Worm (Caenorhabditis elegans) whole organism, young adult: ENCODE measurements around the gene exc-9.

Experiments
- C17E4.6 ChIP-seq: fragments of 200-800 bp; sonication (Bioruptor generic); IDR thresholded peaks from 2 replicates; pipeline ENCODE4 v1.3.6; 2022; ENCODE audit warnings: missing genetic modification reagents, missing genetic modification characterization, missing compliant biosample characterization
- D2030.7 ChIP-seq: fragments of 200-800 bp; sonication (Bioruptor generic); IDR thresholded peaks from 2 replicates; pipeline ENCODE4 v1.3.6; 2022; ENCODE audit warnings: missing genetic modification reagents, missing genetic modification characterization, missing compliant biosample characterization
- F23B12.7 ChIP-seq: sonication (generic microtip); optimal IDR thresholded peaks from 2 replicates; lab custom pipeline; 2017; ENCODE audit warnings: missing genetic modification characterization, mild to moderate bottlenecking, missing compliant biosample characterization, antibody characterized with exemption, moderate library complexity; ENCODE audit not compliant: insufficient read depth
- T07F8.4 ChIP-seq: sonication (generic microtip); optimal IDR thresholded peaks from 2 replicates; lab custom pipeline; 2016; ENCODE audit warnings: mild to moderate bottlenecking, missing genetic modification characterization, moderate library complexity, missing compliant biosample characterization
- Y56A3A.18 ChIP-seq: fragments of 200-800 bp; sonication (Bioruptor generic); IDR thresholded peaks from 2 replicates; pipeline ENCODE4 v1.3.6; 2022; ENCODE audit warnings: missing genetic modification reagents, missing genetic modification characterization, missing compliant biosample characterization
- Y95B8A.8 ChIP-seq: fragments of 200-800 bp; sonication (Bioruptor generic); IDR thresholded peaks from 2 replicates; pipeline ENCODE4 v1.3.6; 2022; ENCODE audit warnings: missing genetic modification reagents, missing genetic modification characterization, missing compliant biosample characterization
- aptf-2 ChIP-seq: fragments of 200-800 bp; sonication (Bioruptor generic); conservative IDR thresholded peaks from 2 replicates; pipeline ENCODE4 v1.3.6; 2022; ENCODE audit warnings: missing genetic modification reagents, missing genetic modification characterization, missing compliant biosample characterization
- bed-2 ChIP-seq: fragments of 200-800 bp; sonication (Bioruptor generic); IDR thresholded peaks from 2 replicates; pipeline ENCODE4 v1.3.6; 2022; ENCODE audit warnings: missing genetic modification reagents, missing genetic modification characterization, missing compliant biosample characterization
- ceh-40 ChIP-seq: fragments of 200-800 bp; sonication (Bioruptor generic); IDR thresholded peaks from 2 replicates; pipeline ENCODE4 v1.3.6; 2022; ENCODE audit warnings: missing genetic modification characterization, missing compliant biosample characterization
- ceh-58 ChIP-seq: fragments of 200-800 bp; sonication (Bioruptor generic); IDR thresholded peaks from 2 replicates; pipeline ENCODE4 v1.3.6; 2022; ENCODE audit warnings: missing genetic modification characterization, missing compliant biosample characterization
- ceh-79 ChIP-seq: sonication (generic microtip); optimal IDR thresholded peaks from 2 replicates; lab custom pipeline; 2017; ENCODE audit warnings: mild to moderate bottlenecking, missing genetic modification characterization, missing compliant biosample characterization
- ceh-91 ChIP-seq: fragments of 200-800 bp; sonication (Bioruptor generic); IDR thresholded peaks from 2 replicates; pipeline ENCODE4 v1.3.6; 2022; ENCODE audit warnings: missing genetic modification reagents, missing genetic modification characterization, missing compliant biosample characterization
- dpff-1 ChIP-seq: sonication (generic microtip); optimal IDR thresholded peaks from 2 replicates; lab custom pipeline; 2017; ENCODE audit warnings: mild to moderate bottlenecking, missing genetic modification characterization, missing compliant biosample characterization
- egl-18 ChIP-seq: fragments of 200-800 bp; sonication (Bioruptor generic); IDR thresholded peaks from 2 replicates; pipeline ENCODE4 v1.3.6; 2022; ENCODE audit warnings: missing genetic modification reagents, missing genetic modification characterization, missing compliant biosample characterization
- fkh-3 ChIP-seq: sonication (generic microtip); optimal IDR thresholded peaks from 2 replicates; lab custom pipeline; 2016; ENCODE audit warnings: mild to moderate bottlenecking, missing genetic modification characterization, missing compliant biosample characterization
- hlh-26 ChIP-seq: fragments of 200-800 bp; sonication (Bioruptor generic); conservative IDR thresholded peaks from 2 replicates; pipeline ENCODE4 v1.3.6; 2022; ENCODE audit warnings: missing genetic modification reagents, missing genetic modification characterization, missing compliant biosample characterization
- hmg-1.2 ChIP-seq: fragments of 200-800 bp; sonication (Bioruptor generic); IDR thresholded peaks from 2 replicates; pipeline ENCODE4 v1.3.6; 2022; ENCODE audit warnings: missing genetic modification reagents, missing genetic modification characterization, missing compliant biosample characterization
- hsf-1 ChIP-seq: fragments of 200-800 bp; sonication (Bioruptor generic); IDR thresholded peaks from 2 replicates; pipeline ENCODE4 v1.3.6; 2022; ENCODE audit warnings: missing genetic modification reagents, missing genetic modification characterization, missing compliant biosample characterization
- let-607 ChIP-seq, 2 experiments: fragments of 200-800 bp in 1 of 2; sonication (Bioruptor generic) in 1 of 2; sonication (generic microtip) in 1 of 2; optimal IDR thresholded peaks; 2 replicates each; lab custom pipeline; 2016 to 2018; ENCODE audit warnings: mild to moderate bottlenecking in 2 of 2, missing compliant biosample characterization in 2 of 2, missing genetic modification characterization in 2 of 2, moderate library complexity in 2 of 2, missing genotype in 1 of 2
- lin-26 ChIP-seq: fragments of 200-800 bp; sonication (Bioruptor generic); IDR thresholded peaks from 2 replicates; pipeline ENCODE4 v1.3.6; 2022; ENCODE audit warnings: missing genetic modification reagents, missing genetic modification characterization, missing compliant biosample characterization
- lin-54 ChIP-seq: fragments of 200-800 bp; sonication (Bioruptor generic); optimal IDR thresholded peaks from 2 replicates; lab custom pipeline; 2018; ENCODE audit warnings: mild to moderate bottlenecking, missing genetic modification characterization, missing compliant biosample characterization
- lir-1 ChIP-seq: fragments of 200-800 bp; sonication (Bioruptor generic); conservative IDR thresholded peaks from 2 replicates; pipeline ENCODE4 v1.3.6; 2022; ENCODE audit warnings: missing genetic modification reagents, missing genetic modification characterization, missing compliant biosample characterization
- madf-10 ChIP-seq: sonication (generic microtip); optimal IDR thresholded peaks from 2 replicates; lab custom pipeline; 2016; ENCODE audit warnings: mild to moderate bottlenecking, missing genetic modification characterization, missing compliant biosample characterization
- madf-8 ChIP-seq: fragments of 200-800 bp; sonication (Bioruptor generic); conservative IDR thresholded peaks from 2 replicates; pipeline ENCODE4 v1.3.6; 2022; ENCODE audit warnings: missing genetic modification reagents, missing genetic modification characterization, missing compliant biosample characterization
- nhr-120 ChIP-seq: fragments of 200-800 bp; sonication (Bioruptor generic); IDR thresholded peaks from 2 replicates; pipeline ENCODE4 v1.3.6; 2022; ENCODE audit warnings: missing genetic modification characterization, missing compliant biosample characterization
- nhr-179 ChIP-seq: sonication (generic microtip); optimal IDR thresholded peaks from 2 replicates; lab custom pipeline; 2016; ENCODE audit warnings: mild to moderate bottlenecking, missing genetic modification characterization, missing compliant biosample characterization
- pbrm-1 ChIP-seq: fragments of 200-800 bp; sonication (Bioruptor generic); IDR thresholded peaks from 2 replicates; pipeline ENCODE4 v1.3.6; 2022; ENCODE audit warnings: missing genetic modification reagents, missing genetic modification characterization, missing compliant biosample characterization
- pha-4 ChIP-seq: fragments of 150-350 bp; sonication (generic microtip); optimal IDR thresholded peaks from 2 replicates; lab custom pipeline; 2014; ENCODE audit warnings: missing biosample characterization, missing genetic modification reagents, missing genetic modification characterization
- rec-8 ChIP-seq, 2 experiments: sonication (generic microtip); optimal IDR thresholded peaks; 2 replicates each; lab custom pipeline; 2016; ENCODE audit warnings: mild to moderate bottlenecking in 2 of 2, missing genetic modification characterization in 2 of 2, missing genetic modification reagents in 2 of 2, missing genotype in 2 of 2, missing biosample characterization in 1 of 2, missing compliant biosample characterization in 1 of 2, moderate library complexity in 1 of 2
- repo-1 ChIP-seq: sonication (generic microtip); optimal IDR thresholded peaks from 2 replicates; lab custom pipeline; 2017; ENCODE audit warnings: mild to moderate bottlenecking, missing genetic modification characterization, missing compliant biosample characterization
- rpc-1 ChIP-seq, 2 experiments: fragments of 150-350 bp in 1 of 2; sonication (generic microtip) in 1 of 2; optimal IDR thresholded peaks; 2 replicates each; lab custom pipeline; 2014 to 2018; ENCODE audit warnings: missing biosample characterization in 1 of 2, missing genetic modification characterization in 1 of 2, missing genetic modification reagents in 1 of 2, missing genotype in 1 of 2
- sdz-38 ChIP-seq: sonication (generic microtip); optimal IDR thresholded peaks from 2 replicates; lab custom pipeline; 2016; ENCODE audit warnings: missing genotype, missing genetic modification characterization, missing compliant biosample characterization
- snpc-3.4 ChIP-seq: sonication (generic microtip); optimal IDR thresholded peaks from 2 replicates; lab custom pipeline; 2017; ENCODE audit warnings: missing genetic modification characterization, mild to moderate bottlenecking, missing compliant biosample characterization, antibody characterized with exemption, moderate library complexity, missing genotype, missing genetic modification reagents
- snpc-4 ChIP-seq, 5 experiments: fragments of 150-350 bp in 1 of 5; sonication (generic microtip) in 4 of 5; optimal IDR thresholded peaks; 2 replicates each; lab custom pipeline; 2014 to 2018; ENCODE audit warnings: missing genetic modification characterization in 5 of 5, missing biosample characterization in 3 of 5, antibody characterized with exemption in 2 of 5, mild to moderate bottlenecking in 2 of 5, missing compliant biosample characterization in 2 of 5, missing genotype in 2 of 5, moderate library complexity in 2 of 5, missing genetic modification reagents in 1 of 5
- tbp1 ChIP-seq: fragments of 200-800 bp; sonication (Bioruptor generic); optimal IDR thresholded peaks from 2 replicates; lab custom pipeline; 2018; ENCODE audit warnings: mild to moderate bottlenecking, missing genetic modification characterization, missing compliant biosample characterization
- zfh-2 ChIP-seq: fragments of 200-800 bp; sonication (Bioruptor generic); conservative IDR thresholded peaks from 2 replicates; pipeline ENCODE4 v1.3.6; 2022; ENCODE audit warnings: missing genetic modification reagents, missing genetic modification characterization, missing compliant biosample characterization
- zim-3 ChIP-seq: sonication (generic microtip); optimal IDR thresholded peaks from 2 replicates; lab custom pipeline; 2017; ENCODE audit warnings: mild to moderate bottlenecking, missing genetic modification characterization, moderate library complexity, missing compliant biosample characterization
- ztf-6 ChIP-seq: fragments of 200-800 bp; sonication (Bioruptor generic); IDR thresholded peaks from 2 replicates; pipeline ENCODE4 v1.3.6; 2022; ENCODE audit warnings: missing genetic modification reagents, missing genetic modification characterization, missing compliant biosample characterization

exc-9 gene

DNA sequence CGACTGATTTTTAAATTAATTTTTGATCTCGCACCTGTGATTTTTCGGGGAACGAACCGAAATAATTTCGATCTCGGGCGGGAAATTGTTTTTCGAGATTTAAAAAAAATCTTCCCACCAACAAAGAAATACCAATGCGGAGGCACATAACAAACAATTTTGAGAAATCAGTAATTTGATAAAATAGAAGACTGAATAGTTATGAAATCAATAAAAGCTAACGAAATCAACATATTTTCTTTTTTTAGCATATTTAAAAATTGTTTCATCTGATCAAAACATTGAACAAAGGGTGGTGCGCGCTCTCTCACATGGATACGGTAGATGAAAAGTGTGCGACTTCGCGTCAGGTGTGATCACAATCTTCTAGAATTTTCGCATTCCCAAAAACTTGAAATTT, 17.3 kb upstream of the exc-9 start (continued):
- TF ChIP-seq tbp1 (GFP tag; lab: Kevin White, UChicago) (peak; percentile 43), D2030.7 (GFP tag; lab: Robert Waterston, UW) (peak; percentile 81), pha-4 (no peak), ztf-6 (GFP tag; lab: Robert Waterston, UW) (no peak), nhr-120 (no peak), madf-8 (GFP tag; lab: Robert Waterston, UW) (peak; percentile 76), lin-54 (GFP tag; lab: Kevin White, UChicago) (peak; percentile 52), C17E4.6 (0 out of 2 replicates have a peak, but pooled peaks have one; percentile 11), hmg-1.2 (GFP tag; lab: Robert Waterston, UW) (peak; percentile 24; the same call in 1 of the 2 replicates), egl-18 (no peak), aptf-2 (GFP tag; lab: Robert Waterston, UW) (peak; percentile 91), F23B12.7 (no peak), fkh-3 (tag; lab: Kevin White, UChicago) (no peak), hlh-26 (GFP tag; lab: Robert Waterston, UW) (no peak), ceh-91 (peak; percentile 84), ceh-58 (GFP tag; lab: Robert Waterston, UW) (no peak), nhr-179 (tag; lab: Kevin White, UChicago) (no peak), zim-3 (tag; lab: Kevin White, UChicago) (no peak), repo-1 (tag; lab: Kevin White, UChicago) (no peak), madf-10 (tag; lab: Kevin White, UChicago) (no peak), rpc-1 (optimal IDR thresholded peaks at IDR 0.05; lab: Kevin White, UChicago) (no peak), rpc-1 (tag; optimal IDR thresholded peaks at IDR 0.05; lab: Kevin White, UChicago) (no peak), Y95B8A.8 (GFP tag; lab: Robert Waterston, UW) (peak; percentile 44; the same call in 1 of the 2 replicates), lir-1 (GFP tag; lab: Robert Waterston, UW) (no peak)

DNA sequence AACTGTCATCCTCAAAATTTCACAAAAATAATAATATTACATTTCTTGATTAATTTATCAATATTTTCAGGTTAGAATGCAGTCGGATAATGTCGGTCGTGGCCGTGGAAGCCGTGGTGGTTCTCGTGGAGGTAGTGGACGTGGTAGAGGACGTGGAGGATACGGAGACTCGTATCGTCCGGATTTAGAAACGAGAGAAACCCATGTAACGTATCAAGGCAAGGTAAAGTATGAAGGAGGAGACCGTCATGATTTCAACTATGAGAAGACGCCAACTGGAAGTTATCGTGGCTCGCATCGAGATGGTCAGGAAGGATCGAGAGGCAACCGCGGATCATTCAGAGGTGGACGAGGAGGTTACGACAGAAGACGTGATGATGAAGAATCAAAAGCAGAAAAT, 16.7 kb upstream of the exc-9 start, which contains the start of gene frpr-10:
frpr-10 (plus strand) TSS at position 301 of the 400 bp plus-strand sequence.
- TF ChIP-seq fkh-3 (tag; lab: Kevin White, UChicago) (no peak), zfh-2 (GFP tag; lab: Robert Waterston, UW) (0 out of 2 replicates have a peak, but pooled peaks have one; percentile 20)
- TF ChIP-seq, all 124 proteins: peak for 1

DNA sequence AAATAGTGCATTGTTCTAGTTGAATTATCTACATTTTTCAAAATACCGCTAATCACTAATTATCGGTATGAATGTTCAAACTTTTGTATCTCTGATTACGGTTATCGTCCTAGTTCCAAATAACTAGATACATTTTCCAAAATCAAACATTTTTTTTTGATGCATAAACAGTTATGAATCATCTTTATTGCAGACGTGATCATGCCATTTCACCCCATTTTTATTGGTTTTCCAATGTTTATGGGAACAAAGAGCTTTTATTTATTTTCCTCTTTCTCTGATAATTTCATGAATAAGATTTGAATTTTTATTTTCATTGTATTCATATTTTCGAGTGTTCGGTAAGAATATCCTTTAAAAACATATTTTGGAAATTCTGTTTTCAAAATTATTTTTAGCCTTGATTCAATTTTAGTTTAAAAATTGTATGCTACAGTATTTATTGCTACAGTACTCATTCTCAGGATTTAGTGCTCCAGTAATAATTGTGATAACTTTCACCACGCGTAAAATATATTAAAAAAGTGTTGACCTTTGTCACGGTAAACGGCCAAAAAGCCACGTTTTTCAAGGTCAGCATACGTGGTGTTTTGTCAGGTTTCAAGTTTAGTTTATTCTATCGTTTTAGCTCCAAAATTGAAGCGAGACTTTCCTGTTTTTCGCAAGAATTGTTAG, 16.0 kb upstream of the exc-9 start, which contains the start of gene csr-1:
csr-1 (plus strand) TSS at position 625 of the 675 bp plus-strand sequence.
- TF ChIP-seq dpff-1 (tag; lab: Kevin White, UChicago) (no peak), let-607 (tag; optimal IDR thresholded peaks at IDR 0.05; lab: Kevin White, UChicago) (no peak), zfh-2 (GFP tag; lab: Robert Waterston, UW) (no peak), hlh-26 (GFP tag; lab: Robert Waterston, UW) (no peak), nhr-179 (tag; lab: Kevin White, UChicago) (no peak), bed-2 (GFP tag; lab: Robert Waterston, UW) (no peak), ceh-40 (no peak), T07F8.4 (tag; lab: Kevin White, UChicago) (no peak)

DNA sequence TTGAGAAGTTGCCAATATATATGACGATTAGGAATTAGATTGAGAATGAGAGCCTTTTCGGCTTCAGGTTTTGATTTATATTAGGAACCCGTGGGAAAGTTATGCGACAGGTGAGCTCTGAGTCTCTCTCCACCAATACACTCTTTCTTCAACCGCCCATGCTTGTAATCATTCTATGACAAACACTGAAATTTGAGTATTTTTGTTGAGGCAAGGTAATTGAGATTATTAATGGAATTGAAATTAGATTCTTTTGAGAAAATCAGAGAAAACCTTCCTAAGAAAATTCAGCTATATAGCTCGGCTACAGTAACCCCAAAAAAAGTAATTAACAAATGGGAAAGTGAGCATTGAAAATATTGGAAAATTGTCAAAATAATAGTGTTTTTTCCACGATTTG, 15.0 kb upstream of the exc-9 start, which contains the start of gene ceh-19:
ceh-19 (minus strand) TSS at position 101 of the 400 bp plus-strand sequence.
- TF ChIP-seq lin-26 (no peak), snpc-4 (GFP tag; optimal IDR thresholded peaks at IDR 0.05; lab: Kevin White, UChicago) (no peak), snpc-4 (tag; optimal IDR thresholded peaks at IDR 0.05; lab: Kevin White, UChicago) (no peak), ceh-79 (tag; lab: Kevin White, UChicago) (no peak), dpff-1 (tag; lab: Kevin White, UChicago) (no peak), hlh-26 (GFP tag; lab: Robert Waterston, UW) (no peak), sdz-38 (tag; lab: Kevin White, UChicago) (no peak), ceh-58 (GFP tag; lab: Robert Waterston, UW) (no peak), nhr-179 (tag; lab: Kevin White, UChicago) (no peak), hsf-1 (GFP tag; lab: Robert Waterston, UW) (no peak), snpc-3.4 (tag; lab: Kevin White, UChicago) (no peak), Y56A3A.18 (GFP tag; lab: Robert Waterston, UW) (no peak), rec-8 (tag; optimal IDR thresholded peaks at IDR 0.05; lab: Kevin White, UChicago) (no peak), pbrm-1 (GFP tag; lab: Robert Waterston, UW) (no peak)
